Worm (Caenorhabditis elegans): ENCODE results near the gene F44E5.17.

- TF ChIP-seq mbf-1 (tag; optimal IDR thresholded peaks at IDR 0.05) (no peak), nhr-21 (tag; optimal IDR thresholded peaks at IDR 0.05) (no peak), mdl-1 (tag; optimal IDR thresholded peaks at IDR 0.05) (no peak), elt-3 (tag; optimal IDR thresholded peaks at IDR 0.05) (no peak), nhr-77 (tag; optimal IDR thresholded peaks at IDR 0.05) (no peak), F13H6.1 (tag; optimal IDR thresholded peaks at IDR 0.05) (no peak), lsy-2 (tag; optimal IDR thresholded peaks at IDR 0.05) (no peak), nhr-129 (tag; optimal IDR thresholded peaks at IDR 0.05) (no peak), lin-39 (tag; optimal IDR thresholded peaks at IDR 0.05) (no peak), sem-4 (tag; optimal IDR thresholded peaks at IDR 0.05) (no peak), zag-1 (tag; optimal IDR thresholded peaks at IDR 0.05) (no peak), nhr-10 (tag; optimal IDR thresholded peaks at IDR 0.05) (no peak), ceh-82 (tag; optimal IDR thresholded peaks at IDR 0.05) (no peak), unc-55 (GFP tag; optimal IDR thresholded peaks at IDR 0.05) (no peak)
Measured at ce11 chrII:11788025-11788424, 39.6 kb upstream of the F44E5.17 start.

All from whole organism, L2 larva.